Worm (Caenorhabditis elegans) whole organism, L1 larva: ENCODE results near the gene his-39.
A peak's percentile ranks its signal among the peaks of the same experiment; 100 is the strongest.

Source experiments
- C04F5.9 ChIP-seq: sonication (generic microtip); optimal IDR thresholded peaks from 2 replicates; lab custom pipeline; 2016; ENCODE audit warnings: missing genetic modification characterization, missing compliant biosample characterization
- C34B4.2 ChIP-seq: sonication (generic microtip); optimal IDR thresholded peaks from 2 replicates; lab custom pipeline; 2017; ENCODE audit warnings: mild to moderate bottlenecking, missing genetic modification characterization, missing compliant biosample characterization
- F16B12.6 ChIP-seq: fragments of 150-350 bp; optimal IDR thresholded peaks from 2 replicates; lab custom pipeline; 2014; ENCODE audit warnings: missing biosample characterization, missing genetic modification characterization
- Y116A8C.19 ChIP-seq: sonication (generic microtip); optimal IDR thresholded peaks from 2 replicates; lab custom pipeline; 2016; ENCODE audit warnings: missing compliant biosample characterization, missing genetic modification characterization, borderline replicate concordance
- aha-1 ChIP-seq: fragments of 150-350 bp; optimal IDR thresholded peaks from 2 replicates; lab custom pipeline; 2014; ENCODE audit warnings: missing biosample characterization, missing genetic modification characterization
- aly-2 ChIP-seq: fragments of 150-350 bp; optimal IDR thresholded peaks from 2 replicates; lab custom pipeline; 2014; ENCODE audit warnings: missing biosample characterization, missing genetic modification characterization
- blmp-1 ChIP-seq: fragments of 150-350 bp; optimal IDR thresholded peaks from 2 replicates; lab custom pipeline; 2014; ENCODE audit warnings: missing biosample characterization, missing genetic modification characterization
- ceh-63 ChIP-seq: fragments of 200-800 bp; sonication (Bioruptor generic); optimal IDR thresholded peaks from 2 replicates; lab custom pipeline; 2018; ENCODE audit warnings: mild to moderate bottlenecking, missing genetic modification characterization, missing compliant biosample characterization
- ceh-8 ChIP-seq: fragments of 200-800 bp; sonication (Bioruptor generic); optimal IDR thresholded peaks from 2 replicates; lab custom pipeline; 2018; ENCODE audit warnings: mild to moderate bottlenecking, missing genetic modification characterization, moderate library complexity, missing compliant biosample characterization
- ceh-82 ChIP-seq, 3 experiments: fragments of 150-350 bp in 1 of 3; sonication (generic microtip) in 2 of 3; optimal IDR thresholded peaks; 2 replicates each; lab custom pipeline; 2014 to 2017; ENCODE audit warnings: missing biosample characterization in 3 of 3, missing genetic modification characterization in 3 of 3
- ceh-90 ChIP-seq: sonication (generic microtip); optimal IDR thresholded peaks from 2 replicates; lab custom pipeline; 2016; ENCODE audit warnings: missing genetic modification characterization, missing compliant biosample characterization
- dpl-1 ChIP-seq, 3 experiments: fragments of 150-350 bp in 2 of 3; sonication (generic microtip) in 1 of 3; optimal IDR thresholded peaks; 2 replicates each; lab custom pipeline; 2014 to 2017; ENCODE audit warnings: missing biosample characterization in 3 of 3, missing genetic modification characterization in 3 of 3, missing genetic modification reagents in 3 of 3
- dsc-1 ChIP-seq: sonication (generic microtip); optimal IDR thresholded peaks from 2 replicates; lab custom pipeline; 2016; ENCODE audit warnings: mild to moderate bottlenecking, missing genetic modification characterization, missing compliant biosample characterization
- efl-3 ChIP-seq: fragments of 200-800 bp; sonication (Bioruptor generic); optimal IDR thresholded peaks from 2 replicates; lab custom pipeline; 2018; ENCODE audit warnings: mild to moderate bottlenecking, missing genetic modification characterization, missing compliant biosample characterization
- egl-13 ChIP-seq: sonication (generic microtip); optimal IDR thresholded peaks from 2 replicates; lab custom pipeline; 2016; ENCODE audit warnings: missing genotype, missing genetic modification reagents, missing genetic modification characterization, missing compliant biosample characterization
- elt-2 ChIP-seq: sonication (generic microtip); optimal IDR thresholded peaks from 2 replicates; lab custom pipeline; 2016; ENCODE audit warnings: missing genetic modification characterization, mild to moderate bottlenecking, inconsistent platforms, missing compliant biosample characterization, missing genetic modification reagents
- ets-5 ChIP-seq: fragments of 200-800 bp; sonication (Bioruptor generic); IDR thresholded peaks from 2 replicates; pipeline ENCODE4 v1.3.6; 2022; ENCODE audit warnings: missing genetic modification characterization, missing compliant biosample characterization
- fkh-10 ChIP-seq: sonication (generic microtip); optimal IDR thresholded peaks from 2 replicates; lab custom pipeline; 2017; ENCODE audit warnings: missing biosample characterization, missing genetic modification reagents, missing genetic modification characterization
- fkh-4 ChIP-seq: sonication (generic microtip); optimal IDR thresholded peaks from 2 replicates; lab custom pipeline; 2016; ENCODE audit warnings: missing compliant biosample characterization, missing genetic modification characterization, borderline replicate concordance
- fos-1 ChIP-seq: fragments of 150-350 bp; optimal IDR thresholded peaks from 2 replicates; lab custom pipeline; 2014; ENCODE audit warnings: missing biosample characterization, missing genetic modification characterization
- grh-1 ChIP-seq: fragments of 200-800 bp; sonication (Bioruptor generic); IDR thresholded peaks from 2 replicates; pipeline ENCODE4 v1.3.6; 2022; ENCODE audit warnings: missing genetic modification reagents, missing genetic modification characterization, missing compliant biosample characterization
- hlh-17 ChIP-seq: fragments of 200-800 bp; sonication (Bioruptor generic); optimal IDR thresholded peaks from 2 replicates; lab custom pipeline; 2018; ENCODE audit warnings: missing genetic modification characterization, mild to moderate bottlenecking, missing compliant biosample characterization, moderate library complexity, borderline replicate concordance
- hlh-4 ChIP-seq: sonication (generic microtip); optimal IDR thresholded peaks from 2 replicates; lab custom pipeline; 2016; ENCODE audit warnings: mild to moderate bottlenecking, missing genetic modification characterization, missing compliant biosample characterization
- hpl-2 ChIP-seq: fragments of 150-350 bp; optimal IDR thresholded peaks from 2 replicates; lab custom pipeline; 2014; ENCODE audit warnings: missing biosample characterization, missing genetic modification reagents, missing genetic modification characterization
- isw-1 ChIP-seq: fragments of 200-800 bp; sonication (Bioruptor generic); IDR thresholded peaks from 2 replicates; pipeline ENCODE4 v1.3.6; 2022; ENCODE audit warnings: missing genetic modification characterization, missing compliant biosample characterization
- lin-15B ChIP-seq: fragments of 150-350 bp; sonication (generic microtip); optimal IDR thresholded peaks from 3 replicates; lab custom pipeline; 2014; ENCODE audit warnings: missing biosample characterization, missing genetic modification characterization
- lin-35 ChIP-seq, 2 experiments: fragments of 150-350 bp; optimal IDR thresholded peaks; 2 replicates each; lab custom pipeline; 2014; ENCODE audit warnings: missing biosample characterization in 2 of 2, missing genetic modification characterization in 2 of 2, missing genetic modification reagents in 2 of 2
- lin-39 ChIP-seq: fragments of 150-350 bp; optimal IDR thresholded peaks from 2 replicates; lab custom pipeline; 2014; ENCODE audit warnings: missing biosample characterization, missing genetic modification reagents, missing genetic modification characterization
- lsy-2 ChIP-seq, 2 experiments: fragments of 150-350 bp; optimal IDR thresholded peaks; 2 replicates each; lab custom pipeline; 2014; ENCODE audit warnings: missing biosample characterization in 2 of 2, missing genetic modification characterization in 2 of 2
- mab-9 ChIP-seq: fragments of 200-800 bp; sonication (Bioruptor generic); IDR thresholded peaks from 2 replicates; pipeline ENCODE4 v1.3.6; 2022; ENCODE audit warnings: missing genetic modification reagents, missing genetic modification characterization, missing compliant biosample characterization
- mdl-1 ChIP-seq, 2 experiments: fragments of 150-350 bp; optimal IDR thresholded peaks; 2 replicates each; lab custom pipeline; 2014 to 2017; ENCODE audit warnings: missing biosample characterization in 2 of 2, missing genetic modification characterization in 2 of 2, inconsistent platforms in 1 of 2
- mep-1 ChIP-seq: fragments of 150-350 bp; optimal IDR thresholded peaks from 2 replicates; lab custom pipeline; 2014; ENCODE audit warnings: missing biosample characterization, missing genetic modification characterization
- nhr-19 ChIP-seq: fragments of 200-800 bp; sonication (Bioruptor generic); conservative IDR thresholded peaks from 2 replicates; pipeline ENCODE4 v1.3.6; 2022; ENCODE audit warnings: missing genetic modification characterization, missing compliant biosample characterization
- nhr-20 ChIP-seq: sonication (generic microtip); optimal IDR thresholded peaks from 2 replicates; lab custom pipeline; 2016; ENCODE audit warnings: mild to moderate bottlenecking, missing genetic modification characterization, missing compliant biosample characterization
- nhr-237 ChIP-seq: fragments of 150-350 bp; optimal IDR thresholded peaks from 2 replicates; lab custom pipeline; 2014; ENCODE audit warnings: missing biosample characterization, missing genetic modification characterization
- nhr-76 ChIP-seq: sonication (generic microtip); optimal IDR thresholded peaks from 2 replicates; lab custom pipeline; 2017; ENCODE audit warnings: missing biosample characterization, missing genetic modification characterization
- nhr-77 ChIP-seq: fragments of 150-350 bp; optimal IDR thresholded peaks from 2 replicates; lab custom pipeline; 2014; ENCODE audit warnings: missing biosample characterization, missing genetic modification characterization
- nhr-84 ChIP-seq: sonication (generic microtip); optimal IDR thresholded peaks from 2 replicates; lab custom pipeline; 2017; ENCODE audit warnings: missing biosample characterization, missing genetic modification characterization
- nhr-90 ChIP-seq: sonication (generic microtip); optimal IDR thresholded peaks from 2 replicates; lab custom pipeline; 2016; ENCODE audit warnings: mild to moderate bottlenecking, missing genetic modification characterization, missing compliant biosample characterization; ENCODE audit not compliant: poor library complexity
- pag-3 ChIP-seq: sonication (generic microtip); optimal IDR thresholded peaks from 2 replicates; lab custom pipeline; 2017; ENCODE audit warnings: missing genetic modification characterization, mild to moderate bottlenecking, missing compliant biosample characterization, antibody characterized with exemption, borderline replicate concordance; ENCODE audit not compliant: insufficient read depth
- pax-3 ChIP-seq: fragments of 200-800 bp; sonication (Bioruptor generic); optimal IDR thresholded peaks from 2 replicates; lab custom pipeline; 2018; ENCODE audit warnings: mild to moderate bottlenecking, missing genetic modification characterization, moderate library complexity, missing compliant biosample characterization
- rnt-1 ChIP-seq: sonication (generic microtip); optimal IDR thresholded peaks from 2 replicates; lab custom pipeline; 2016; ENCODE audit warnings: mild to moderate bottlenecking, missing genetic modification characterization, moderate library complexity, missing compliant biosample characterization
- skn-1 ChIP-seq: fragments of 150-350 bp; optimal IDR thresholded peaks from 2 replicates; lab custom pipeline; 2014; ENCODE audit warnings: missing biosample characterization, missing genetic modification characterization
- sptf-1 ChIP-seq: fragments of 150-350 bp; optimal IDR thresholded peaks from 2 replicates; lab custom pipeline; 2014; ENCODE audit warnings: missing biosample characterization, missing genetic modification characterization
- sup-37 ChIP-seq: fragments of 200-800 bp; sonication (Bioruptor generic); optimal IDR thresholded peaks from 2 replicates; lab custom pipeline; 2018; ENCODE audit warnings: mild to moderate bottlenecking, missing genetic modification characterization, missing compliant biosample characterization
- tbx-2 ChIP-seq: sonication (generic microtip); optimal IDR thresholded peaks from 2 replicates; lab custom pipeline; 2016; ENCODE audit warnings: missing genetic modification characterization, missing compliant biosample characterization
- tlp-1 ChIP-seq: fragments of 150-350 bp; optimal IDR thresholded peaks from 2 replicates; lab custom pipeline; 2014; ENCODE audit warnings: missing biosample characterization, missing genetic modification characterization
- unc-30 ChIP-seq: sonication (generic microtip); optimal IDR thresholded peaks from 2 replicates; lab custom pipeline; 2017; ENCODE audit warnings: missing biosample characterization, missing genetic modification characterization
- unc-86 ChIP-seq: sonication (generic microtip); optimal IDR thresholded peaks from 2 replicates; lab custom pipeline; 2016; ENCODE audit warnings: missing genetic modification characterization, missing compliant biosample characterization
- vab-15 ChIP-seq: sonication (generic microtip); optimal IDR thresholded peaks from 2 replicates; lab custom pipeline; 2017; ENCODE audit warnings: missing genotype, mild to moderate bottlenecking, missing genetic modification characterization, missing compliant biosample characterization
- zip-4 ChIP-seq: fragments of 200-800 bp; sonication (Bioruptor generic); optimal IDR thresholded peaks from 2 replicates; lab custom pipeline; 2018; ENCODE audit warnings: mild to moderate bottlenecking, missing genetic modification characterization, moderate library complexity, missing compliant biosample characterization
- ztf-4 ChIP-seq: fragments of 150-350 bp; optimal IDR thresholded peaks from 2 replicates; lab custom pipeline; 2014; ENCODE audit warnings: missing biosample characterization, missing genetic modification characterization

Gene his-39

ce11 chrV:8569841-8570361 is 33.6 kb downstream of the his-39 start, which contains the start of the genes F25G6.9 and symk-1 (continued):
- TF ChIP-seq ceh-82 (tag; optimal IDR thresholded peaks at IDR 0.05; lab: Kevin White, UChicago) (peak; percentile 58 to 74 (median 69)), rnt-1 (tag; lab: Kevin White, UChicago) (peak; percentile 86), nhr-90 (peak; percentile 79), efl-3 (GFP tag; lab: Kevin White, UChicago) (no peak), blmp-1 (no peak), hlh-17 (GFP tag; lab: Kevin White, UChicago) (no peak), nhr-77 (no peak), pag-3 (tag; lab: Kevin White, UChicago) (no peak), isw-1 (GFP tag; lab: Robert Waterston, UW) (peak; percentile 66), pax-3 (tag; lab: Kevin White, UChicago) (no peak), aly-2 (tag; lab: Kevin White, UChicago) (peak; percentile 56), nhr-76 (tag; lab: Kevin White, UChicago) (no peak), nhr-20 (tag; lab: Kevin White, UChicago) (peak; percentile 77), elt-2 (tag; lab: Kevin White, UChicago) (peak; percentile 12), nhr-84 (tag; lab: Kevin White, UChicago) (no peak), ets-5 (GFP tag; lab: Robert Waterston, UW) (no peak), F16B12.6 (tag; lab: Kevin White, UChicago) (peak; percentile 3), fkh-4 (tag; lab: Kevin White, UChicago) (no peak), vab-15 (tag; lab: Kevin White, UChicago) (no peak), C34B4.2 (tag; lab: Kevin White, UChicago) (no peak), lin-39 (tag; lab: Kevin White, UChicago) (peak; percentile 76), lin-15B (tag; lab: Kevin White, UChicago) (peak; percentile 16), egl-13 (tag; lab: Kevin White, UChicago) (peak; percentile 29), ceh-63 (no peak), skn-1 (tag; lab: Kevin White, UChicago) (peak; percentile 52), fos-1 (tag; lab: Kevin White, UChicago) (peak; percentile 7), ztf-4 (tag; lab: Kevin White, UChicago) (peak; percentile 12), nhr-237 (tag; lab: Kevin White, UChicago) (no peak), ceh-90 (tag; lab: Kevin White, UChicago) (no peak), sup-37 (GFP tag; lab: Kevin White, UChicago) (peak; percentile 41), hpl-2 (peak; percentile 44), aha-1 (tag; lab: Kevin White, UChicago) (no peak), nhr-19 (GFP tag; lab: Robert Waterston, UW) (peak; percentile 82), fkh-10 (GFP tag; lab: Kevin White, UChicago) (no peak), sptf-1 (tag; lab: Kevin White, UChicago) (no peak), grh-1 (GFP tag; lab: Robert Waterston, UW) (peak; percentile 44), dsc-1 (peak; percentile 82), tlp-1 (tag; lab: Kevin White, UChicago) (no peak), unc-30 (tag; lab: Kevin White, UChicago) (no peak), mep-1 (tag; lab: Kevin White, UChicago) (peak; percentile 87), unc-86 (tag; lab: Kevin White, UChicago) (peak; percentile 60), mdl-1 (tag; optimal IDR thresholded peaks at IDR 0.05; lab: Kevin White, UChicago) (peak in 1 of 2 experiments; percentile 37), C04F5.9 (tag; lab: Kevin White, UChicago) (no peak), mab-9 (no peak), hlh-4 (tag; lab: Kevin White, UChicago) (no peak), lsy-2 (tag; optimal IDR thresholded peaks at IDR 0.05; lab: Kevin White, UChicago) (peak; percentile 72 to 82), ceh-8 (GFP tag; lab: Kevin White, UChicago) (peak; percentile 37), dpl-1 (GFP tag; optimal IDR thresholded peaks at IDR 0.05; lab: Kevin White, UChicago) (peak; percentile 61 to 75 (median 71)), tbx-2 (peak; percentile 81), lin-35 (GFP tag; optimal IDR thresholded peaks at IDR 0.05; lab: Kevin White, UChicago) (peak; percentile 70 to 73), Y116A8C.19 (tag; lab: Kevin White, UChicago) (no peak), zip-4 (peak; percentile 44)
